Fruit fly (Drosophila melanogaster): ENCODE data around the gene CG31517.
A peak's percentile ranks its signal among the peaks of the same experiment; 100 is the strongest.

The CG31517 gene

DNA sequence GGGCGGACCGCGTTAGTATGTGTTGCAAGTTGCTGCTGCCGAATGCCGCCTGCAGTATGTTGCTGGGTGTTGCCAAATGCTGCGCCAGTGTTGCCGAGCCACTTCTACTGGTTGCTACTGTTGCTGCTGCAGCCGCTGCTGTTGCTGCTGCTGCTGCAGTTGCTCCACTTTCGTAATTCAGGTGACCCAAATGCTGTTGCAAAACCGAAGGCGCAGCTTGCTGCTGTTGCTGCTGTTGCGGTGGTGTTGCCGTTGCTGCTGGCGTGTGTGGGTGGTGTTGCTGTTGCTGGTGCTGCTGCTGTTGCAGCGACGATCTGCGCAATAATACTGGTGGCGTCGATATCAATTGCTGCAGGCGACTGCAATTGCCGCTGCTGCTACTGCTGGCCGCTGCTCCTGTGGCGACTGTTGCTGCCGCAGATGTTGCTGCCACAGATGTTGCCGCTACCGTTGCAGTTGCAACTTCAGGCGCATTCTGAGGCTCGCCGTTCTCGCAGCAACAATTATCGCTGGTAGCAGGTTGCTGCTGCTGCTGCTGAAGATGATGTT, 34.2 kb downstream of the CG31517 start:
- TF ChIP-seq CG3919 (GFP tag; optimal IDR thresholded peaks at IDR 0.05) (peak; percentile 32), fkh (GFP tag; optimal IDR thresholded peaks at IDR 0.05) (no peak), eg (GFP tag; IDR thresholded peaks at IDR 0.05) (0 out of 3 replicates have a peak, but pooled peaks have one; percentile 14)

DNA sequence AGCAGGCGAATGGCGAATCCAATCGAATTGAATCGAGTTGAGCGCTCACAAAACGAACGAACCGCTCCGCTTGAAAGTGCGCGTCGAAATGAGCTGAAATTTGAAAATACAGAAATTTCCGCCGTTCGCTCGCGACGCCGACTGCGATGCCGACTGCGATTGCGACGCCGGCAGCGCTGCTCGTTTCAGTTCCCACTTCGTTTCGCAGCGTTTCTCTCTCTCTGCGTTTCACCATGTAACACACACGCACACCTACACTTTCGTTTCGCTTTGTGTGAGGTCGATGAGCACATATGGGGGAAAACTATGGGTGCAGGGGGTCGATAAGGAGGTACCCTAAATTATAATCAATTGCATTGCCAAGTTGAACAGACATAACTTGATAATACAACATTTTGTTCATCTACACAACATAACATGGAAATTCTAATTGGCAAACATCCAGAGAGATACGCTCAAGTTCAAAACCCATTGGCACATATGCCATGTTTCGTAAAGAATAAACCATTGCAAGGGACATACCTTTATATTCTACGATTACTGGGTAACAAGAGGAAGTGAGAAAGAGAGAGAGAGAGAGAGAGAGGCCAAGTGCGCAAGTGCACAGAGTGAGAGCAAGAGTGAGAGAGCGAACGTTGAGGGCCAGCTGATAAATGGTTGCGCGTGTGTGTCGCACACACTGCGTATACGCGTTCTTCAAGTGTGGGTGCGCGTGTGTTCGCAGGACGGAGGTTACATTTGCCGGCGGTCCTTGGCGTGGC, 35.2 kb downstream of the CG31517 start:
- TF ChIP-seq CG31627 (GFP tag; optimal IDR thresholded peaks at IDR 0.05) (peak; percentile 98), CG16779 (tag; optimal IDR thresholded peaks at IDR 0.05) (peak; percentile 92), achi (GFP tag; optimal IDR thresholded peaks at IDR 0.05) (peak; percentile 95), CG8632 (GFP tag; optimal IDR thresholded peaks at IDR 0.05) (peak; percentile 95), esn (GFP tag; optimal IDR thresholded peaks at IDR 0.05) (peak; percentile 98), CG6854 (GFP tag; optimal IDR thresholded peaks at IDR 0.05) (peak; percentile 90), CG9139 (GFP tag; optimal IDR thresholded peaks at IDR 0.05) (peak; percentile 85), CG34406 (GFP tag; optimal IDR thresholded peaks at IDR 0.05) (peak; percentile 95), CG1621 (tag; optimal IDR thresholded peaks at IDR 0.05) (peak; percentile 91), CG11294 (GFP tag; IDR thresholded peaks at IDR 0.05) (peak; percentile 88), CG10669 (GFP tag; optimal IDR thresholded peaks at IDR 0.05) (peak; percentile 96), Eip78C (GFP tag) (peak; percentile 99), CG8319 (GFP tag; optimal IDR thresholded peaks at IDR 0.05) (peak; percentile 92), CG3919 (GFP tag; optimal IDR thresholded peaks at IDR 0.05) (peak; percentile 97), CG7368 (GFP tag; optimal IDR thresholded peaks at IDR 0.05) (peak; percentile 97), svp (GFP tag) (peak; percentile 99), ss (GFP tag; optimal IDR thresholded peaks at IDR 0.05) (peak; percentile 92), eg (GFP tag; IDR thresholded peaks at IDR 0.05) (peak; percentile 86), CG10631 (GFP tag; optimal IDR thresholded peaks at IDR 0.05) (peak; percentile 95), Gug (GFP tag; IDR thresholded peaks at IDR 0.05) (peak; percentile 90), CG6276 (GFP tag; optimal IDR thresholded peaks at IDR 0.05) (peak; percentile 85), Hr39 (GFP tag; optimal IDR thresholded peaks at IDR 0.05) (peak; percentile 97), cyc (GFP tag; optimal IDR thresholded peaks at IDR 0.05) (peak; percentile 97), lz (GFP tag; optimal IDR thresholded peaks at IDR 0.05) (peak; percentile 97), Blimp-1 (GFP tag; optimal IDR thresholded peaks at IDR 0.05) (peak; percentile 91), vri (GFP tag; optimal IDR thresholded peaks at IDR 0.05) (peak; percentile 97), fd85E (GFP tag; optimal IDR thresholded peaks at IDR 0.05) (peak; percentile 93), CG32006 (GFP tag; optimal IDR thresholded peaks at IDR 0.05) (peak; percentile 96), Sox15 (GFP tag; optimal IDR thresholded peaks at IDR 0.05) (peak; percentile 95), Met (GFP tag; optimal IDR thresholded peaks at IDR 0.05) (peak; percentile 96), fkh (GFP tag; optimal IDR thresholded peaks at IDR 0.05) (peak; percentile 87), Ets21C (GFP tag; optimal IDR thresholded peaks at IDR 0.05) (peak; percentile 95), Ets96B (tag; optimal IDR thresholded peaks at IDR 0.05) (peak; percentile 95), fd59A (GFP tag; optimal IDR thresholded peaks at IDR 0.05) (peak; percentile 89), CG11762 (GFP tag; optimal IDR thresholded peaks at IDR 0.05; ENCODE audit: insufficient read depth) (peak; percentile 86), dsx (GFP tag; optimal IDR thresholded peaks at IDR 0.05; ENCODE audit: poor library complexity, severe bottlenecking) (peak; percentile 91), salr (GFP tag; optimal IDR thresholded peaks at IDR 0.05) (peak; percentile 91 to 96), CG6808 (GFP tag; optimal IDR thresholded peaks at IDR 0.05) (peak; percentile 88), CG4318 (GFP tag; optimal IDR thresholded peaks at IDR 0.05) (peak; percentile 90), Smox (GFP tag; optimal IDR thresholded peaks at IDR 0.05) (peak; percentile 95), pdm3 (GFP tag; optimal IDR thresholded peaks at IDR 0.05) (peak; percentile 97), CG15336 (GFP tag; IDR thresholded peaks at IDR 0.05) (peak; percentile 94), Eip75B (GFP tag; optimal IDR thresholded peaks at IDR 0.05) (peak; percentile 97), acj6 (GFP tag; optimal IDR thresholded peaks at IDR 0.05) (peak; percentile 97), Hr4 (GFP tag; optimal IDR thresholded peaks at IDR 0.05) (peak; percentile 95), OdsH (GFP tag; optimal IDR thresholded peaks at IDR 0.05) (peak; percentile 96), Lpt (GFP tag; optimal IDR thresholded peaks at IDR 0.05) (peak; percentile 95)

All from whole organism, prepupa.